Fruit fly (Drosophila melanogaster) whole organism, embryonic: ENCODE results near the gene CG14507.

Source experiments
- ATbp ChIP-seq: fragments of 200-800 bp; sonication (Bioruptor generic); optimal IDR thresholded peaks from 2 replicates; lab custom pipeline; 2017; ENCODE audit warnings: missing biosample characterization, mild to moderate bottlenecking, missing genetic modification characterization, missing genetic modification reagents
- Atf3 ChIP-seq: fragments of 200-800 bp; sonication (Bioruptor generic); optimal IDR thresholded peaks from 3 replicates; lab custom pipeline; 2016; ENCODE audit warnings: missing biosample characterization, missing genetic modification characterization
- CG1024 ChIP-seq: fragments of 200-800 bp; sonication (Bioruptor generic); IDR thresholded peaks from 2 replicates; pipeline ENCODE4 v1.3.6; 2022; ENCODE audit warnings: missing biosample characterization, missing genetic modification characterization
- CG10462 ChIP-seq: fragments of 200-800 bp; sonication (Bioruptor generic); optimal IDR thresholded peaks from 2 replicates; lab custom pipeline; 2016; ENCODE audit warnings: missing biosample characterization, missing genetic modification characterization
- CG11504 ChIP-seq: fragments of 200-800 bp; sonication (Bioruptor generic); optimal IDR thresholded peaks from 3 replicates; lab custom pipeline; 2019; ENCODE audit warnings: missing biosample characterization, mild to moderate bottlenecking, missing genetic modification characterization, moderate library complexity
- CG11696 ChIP-seq: fragments of 200-800 bp; sonication (Bioruptor generic); IDR thresholded peaks from 2 replicates; pipeline ENCODE4 v1.3.6; 2022; ENCODE audit warnings: missing biosample characterization, missing genetic modification characterization
- CG13123 ChIP-seq: fragments of 200-800 bp; sonication (Bioruptor generic); optimal IDR thresholded peaks from 2 replicates; lab custom pipeline; 2016; ENCODE audit warnings: missing biosample characterization, missing genetic modification characterization
- CG14667 ChIP-seq: fragments of 200-800 bp; sonication (Bioruptor generic); IDR thresholded peaks from 2 replicates; pipeline ENCODE4 v1.3.6; 2022; ENCODE audit warnings: missing biosample characterization, missing genetic modification characterization
- CG14710 ChIP-seq: fragments of 200-800 bp; sonication (Bioruptor generic); optimal IDR thresholded peaks from 3 replicates; lab custom pipeline; 2019; ENCODE audit warnings: missing biosample characterization, mild to moderate bottlenecking, missing genetic modification characterization, moderate library complexity
- CG14965 ChIP-seq: fragments of 200-800 bp; sonication (Bioruptor generic); optimal IDR thresholded peaks from 2 replicates; lab custom pipeline; 2016; ENCODE audit warnings: missing biosample characterization, missing genetic modification characterization, borderline replicate concordance
- CG15696 ChIP-seq: fragments of 200-800 bp; sonication (Bioruptor generic); optimal IDR thresholded peaks from 2 replicates; lab custom pipeline; 2019; ENCODE audit warnings: missing biosample characterization, mild to moderate bottlenecking, missing genetic modification characterization, moderate library complexity
- CG1603 ChIP-seq: fragments of 200-800 bp; sonication (Bioruptor generic); optimal IDR thresholded peaks from 2 replicates; lab custom pipeline; 2019; ENCODE audit warnings: missing biosample characterization, mild to moderate bottlenecking, missing genetic modification characterization, moderate library complexity
- CG1647 ChIP-seq: fragments of 200-800 bp; sonication (Bioruptor generic); optimal IDR thresholded peaks from 3 replicates; lab custom pipeline; 2016; ENCODE audit warnings: missing biosample characterization, missing genetic modification characterization
- CG17328 ChIP-seq: fragments of 200-800 bp; sonication (Bioruptor generic); IDR thresholded peaks from 2 replicates; pipeline ENCODE4 v1.3.6; 2022; ENCODE audit warnings: missing biosample characterization, missing genetic modification characterization
- CG18011 ChIP-seq: fragments of 200-800 bp; sonication (Bioruptor generic); optimal IDR thresholded peaks from 2 replicates; lab custom pipeline; 2017; ENCODE audit warnings: missing biosample characterization, missing genetic modification characterization, mild to moderate bottlenecking, moderate library complexity, missing genotype
- CG2199 ChIP-seq: fragments of 200-800 bp; sonication (Bioruptor generic); IDR thresholded peaks from 3 replicates; pipeline ENCODE4 v1.3.6; 2022; ENCODE audit warnings: missing biosample characterization, missing genetic modification characterization
- CG2875 ChIP-seq: fragments of 200-800 bp; sonication (Bioruptor generic); optimal IDR thresholded peaks from 2 replicates; lab custom pipeline; 2017; ENCODE audit warnings: missing biosample characterization, mild to moderate bottlenecking, missing genetic modification characterization, missing genetic modification reagents
- CG2889 ChIP-seq: fragments of 200-800 bp; sonication (Bioruptor generic); IDR thresholded peaks from 3 replicates; pipeline ENCODE4 v1.3.6; 2022; ENCODE audit warnings: missing biosample characterization, missing genetic modification characterization
- CG3065 ChIP-seq: fragments of 200-800 bp; sonication (Bioruptor generic); optimal IDR thresholded peaks from 2 replicates; lab custom pipeline; 2016; ENCODE audit warnings: missing biosample characterization, missing genetic modification characterization
- CG34224 ChIP-seq: fragments of 200-800 bp; sonication (Bioruptor generic); IDR thresholded peaks from 3 replicates; pipeline ENCODE4 v1.3.6; 2022; ENCODE audit warnings: missing biosample characterization, missing genetic modification characterization; ENCODE audit not compliant: partially characterized antibody
- CG3726 ChIP-seq: fragments of 200-800 bp; sonication (Bioruptor generic); IDR thresholded peaks from 3 replicates; pipeline ENCODE4, ENCODE4 v1.3.6; 2022; ENCODE audit warnings: missing biosample characterization, missing genetic modification characterization
- CG5180 ChIP-seq: fragments of 200-800 bp; sonication (Bioruptor generic); optimal IDR thresholded peaks from 3 replicates; lab custom pipeline; 2017; ENCODE audit warnings: missing biosample characterization, missing genetic modification characterization, mild to moderate bottlenecking, moderate library complexity, missing genetic modification reagents
- CG6272 ChIP-seq: fragments of 200-800 bp; sonication (Bioruptor generic); IDR thresholded peaks from 2 replicates; pipeline ENCODE4 v1.3.6; 2022; ENCODE audit warnings: missing biosample characterization, missing genetic modification characterization
- CG6689 ChIP-seq: fragments of 200-800 bp; sonication (Bioruptor generic); IDR thresholded peaks from 2 replicates; pipeline ENCODE4 v1.3.6; 2022; ENCODE audit warnings: missing biosample characterization, missing genetic modification characterization
- CG7556 ChIP-seq: fragments of 200-800 bp; sonication (Bioruptor generic); optimal IDR thresholded peaks from 2 replicates; lab custom pipeline; 2017; ENCODE audit warnings: missing biosample characterization, mild to moderate bottlenecking, missing genetic modification characterization
- CG8281 ChIP-seq: fragments of 200-800 bp; sonication (Bioruptor generic); optimal IDR thresholded peaks from 2 replicates; lab custom pipeline; 2018; ENCODE audit warnings: missing biosample characterization, mild to moderate bottlenecking, missing genetic modification characterization, moderate library complexity
- CG8478 ChIP-seq: fragments of >200 bp; optimal IDR thresholded peaks from 2 replicates; lab custom pipeline; 2018
- CG8765 ChIP-seq: fragments of 200-800 bp; sonication (Bioruptor generic); IDR thresholded peaks from 2 replicates; pipeline ENCODE4 v1.3.6; 2022; ENCODE audit warnings: missing biosample characterization, missing genetic modification characterization
- CTCF ChIP-seq: fragments of 200-800 bp; sonication (Bioruptor generic); optimal IDR thresholded peaks from 2 replicates; lab custom pipeline; 2017; ENCODE audit warnings: missing biosample characterization, mild to moderate bottlenecking, missing genetic modification characterization, moderate library complexity
- Camta ChIP-seq: fragments of 200-800 bp; sonication (Bioruptor generic); optimal IDR thresholded peaks from 2 replicates; lab custom pipeline; 2016; ENCODE audit warnings: missing biosample characterization, missing genetic modification characterization
- CrebB ChIP-seq: fragments of 200-800 bp; sonication (Bioruptor generic); optimal IDR thresholded peaks from 3 replicates; lab custom pipeline; 2018; ENCODE audit warnings: missing biosample characterization, mild to moderate bottlenecking, missing genetic modification characterization
- D19B ChIP-seq: fragments of 200-800 bp; sonication (Bioruptor generic); optimal IDR thresholded peaks from 2 replicates; lab custom pipeline; 2017; ENCODE audit warnings: missing biosample characterization, mild to moderate bottlenecking, missing genetic modification characterization
- Dbx ChIP-seq: fragments of 200-800 bp; sonication (Bioruptor generic); IDR thresholded peaks from 3 replicates; pipeline ENCODE4 v1.3.6; 2022; ENCODE audit warnings: missing biosample characterization, missing genetic modification characterization
- Fer1 ChIP-seq: fragments of 200-800 bp; sonication (Bioruptor generic); optimal IDR thresholded peaks from 2 replicates; lab custom pipeline; 2017; ENCODE audit warnings: missing biosample characterization, mild to moderate bottlenecking, missing genetic modification characterization
- Fer2 ChIP-seq: fragments of 200-800 bp; sonication (Bioruptor generic); optimal IDR thresholded peaks from 2 replicates; lab custom pipeline; 2018; ENCODE audit warnings: missing biosample characterization, mild to moderate bottlenecking, missing genetic modification characterization, moderate library complexity
- Lpt ChIP-seq: fragments of >200 bp; optimal IDR thresholded peaks from 2 replicates; lab custom pipeline; 2018; ENCODE audit warnings: missing biosample characterization, missing genetic modification characterization
- Meics ChIP-seq: fragments of 200-800 bp; sonication (Bioruptor generic); optimal IDR thresholded peaks from 2 replicates; lab custom pipeline; 2017; ENCODE audit warnings: missing biosample characterization, mild to moderate bottlenecking, missing genetic modification characterization
- NC2α ChIP-seq: fragments of 200-800 bp; sonication (Bioruptor generic); optimal IDR thresholded peaks from 2 replicates; lab custom pipeline; 2016; ENCODE audit warnings: missing biosample characterization, missing genetic modification characterization
- ab ChIP-seq: fragments of 200-800 bp; sonication (Bioruptor generic); optimal IDR thresholded peaks from 2 replicates; lab custom pipeline; 2016; ENCODE audit warnings: missing biosample characterization, missing genetic modification characterization
- amos ChIP-seq: fragments of 200-800 bp; sonication (Bioruptor generic); IDR thresholded peaks from 2 replicates; pipeline ENCODE4 v1.3.6; 2022; ENCODE audit warnings: missing biosample characterization, missing genetic modification characterization; ENCODE audit not compliant: partially characterized antibody
- bab2 ChIP-seq: fragments of 200-800 bp; sonication (Bioruptor generic); optimal IDR thresholded peaks from 2 replicates; lab custom pipeline; 2016; ENCODE audit warnings: missing biosample characterization, missing genetic modification characterization
- bbx ChIP-seq: fragments of 200-800 bp; sonication (Bioruptor generic); IDR thresholded peaks from 2 replicates; pipeline ENCODE4 v1.3.6; 2022; ENCODE audit warnings: missing biosample characterization, missing genetic modification characterization; ENCODE audit not compliant: partially characterized antibody
- bowl ChIP-seq: fragments of 200-800 bp; sonication (Bioruptor generic); IDR thresholded peaks from 2 replicates; pipeline ENCODE4 v1.3.6; 2022; ENCODE audit warnings: missing biosample characterization, missing genetic modification characterization
- cg ChIP-seq: fragments of 200-800 bp; sonication (Bioruptor generic); optimal IDR thresholded peaks from 3 replicates; lab custom pipeline; 2019; ENCODE audit warnings: missing biosample characterization, mild to moderate bottlenecking, missing genetic modification characterization, moderate library complexity
- croc ChIP-seq: fragments of 200-800 bp; sonication (Bioruptor generic); conservative IDR thresholded peaks from 3 replicates; pipeline ENCODE4 v1.3.6; 2022; ENCODE audit warnings: missing biosample characterization, missing genetic modification characterization
- dati ChIP-seq: fragments of 200-800 bp; sonication (Bioruptor generic); IDR thresholded peaks from 2 replicates; pipeline ENCODE4 v1.3.6; 2022; ENCODE audit warnings: missing biosample characterization, missing genetic modification characterization
- ems ChIP-seq: fragments of 200-800 bp; sonication (Bioruptor generic); optimal IDR thresholded peaks from 3 replicates; lab custom pipeline; 2016; ENCODE audit warnings: missing biosample characterization, missing genetic modification characterization
- gt ChIP-seq: fragments of 200-800 bp; sonication (Bioruptor generic); IDR thresholded peaks from 2 replicates; pipeline ENCODE4 v1.3.6; 2022; ENCODE audit warnings: missing biosample characterization, missing genetic modification characterization
- hth ChIP-seq: fragments of >200 bp; optimal IDR thresholded peaks from 2 replicates; lab custom pipeline; 2017; ENCODE audit warnings: inconsistent platforms
- lola ChIP-seq, 3 experiments: fragments of >200 bp in 2 of 3; fragments of 200-800 bp in 1 of 3; sonication (Bioruptor generic) in 1 of 3; optimal IDR thresholded peaks; 2 replicates each; lab custom pipeline; 2017 to 2019; ENCODE audit warnings: missing biosample characterization in 3 of 3, missing genetic modification characterization in 3 of 3, mild to moderate bottlenecking in 1 of 3, moderate library complexity in 1 of 3
- oc ChIP-seq: fragments of 200-800 bp; sonication (Bioruptor generic); optimal IDR thresholded peaks from 2 replicates; lab custom pipeline; 2018; ENCODE audit warnings: missing biosample characterization, mild to moderate bottlenecking, missing genetic modification characterization, moderate library complexity
- sens-2 ChIP-seq: fragments of 200-800 bp; sonication (Bioruptor generic); IDR thresholded peaks from 2 replicates; pipeline ENCODE4 v1.3.6; 2022; ENCODE audit warnings: missing biosample characterization, missing genetic modification characterization
- yki ChIP-seq: fragments of >200 bp; optimal IDR thresholded peaks from 3 replicates; lab custom pipeline; 2018

CG14507 gene

DNA sequence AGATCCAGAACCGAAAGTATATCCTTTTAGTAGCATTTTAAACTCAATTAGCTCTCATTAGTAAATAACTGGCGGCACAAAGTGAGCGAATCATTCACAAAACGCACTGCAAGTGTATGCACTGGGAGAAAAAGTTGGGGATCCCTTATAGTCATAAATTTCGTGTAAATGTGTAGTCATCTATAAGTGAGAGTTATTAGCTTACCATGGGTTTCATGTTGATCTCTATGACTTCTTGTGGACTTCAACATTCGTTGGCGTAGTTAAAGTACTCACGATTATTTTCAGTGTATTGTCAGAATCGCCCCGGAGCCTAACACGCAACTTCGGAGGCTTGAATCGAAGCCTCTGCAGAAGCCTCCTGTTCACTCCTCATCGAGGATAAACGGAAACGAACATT, 49.5 kb upstream of the CG14507 start (continued):
- no peak for TF ChIP-seq ems (GFP tag; lab: Kevin White, UChicago)
- TF ChIP-seq sens-2 (GFP tag; lab: Robert Waterston, UW): no peak
- no peak for TF ChIP-seq CTCF (GFP tag; lab: Kevin White, UChicago)
- no peak for TF ChIP-seq CG34224
- no peak for TF ChIP-seq CG14965 (GFP tag; lab: Kevin White, UChicago)
- TF ChIP-seq Meics (GFP tag; lab: Kevin White, UChicago): no peak
- TF ChIP-seq CG8765 (GFP tag; lab: Robert Waterston, UW): peak; percentile 11; the same call in 1 of the 2 replicates
- no peak for TF ChIP-seq oc (tag; lab: Kevin White, UChicago)
- TF ChIP-seq hth (lab: Kevin White, UChicago): no peak
- no peak for TF ChIP-seq Fer2 (tag; lab: Kevin White, UChicago)
- TF ChIP-seq CG10462: no peak
- no peak for TF ChIP-seq CG1647 (GFP tag; lab: Kevin White, UChicago)
- no peak for TF ChIP-seq amos (GFP tag; lab: Robert Waterston, UW)
- peak; percentile 28 for TF ChIP-seq CG14710 (tag; lab: Kevin White, UChicago)
- TF ChIP-seq CG2199 (GFP tag; lab: Robert Waterston, UW): no peak
- TF ChIP-seq CG2889 (GFP tag; lab: Robert Waterston, UW): no peak
- peak; percentile 22 for TF ChIP-seq CG11504
- no peak for TF ChIP-seq gt (GFP tag; lab: Robert Waterston, UW)
- peak; percentile 38; the same call in 1 of the 2 replicates for TF ChIP-seq CG17328 (GFP tag; lab: Robert Waterston, UW)
- no peak for TF ChIP-seq CG3065 (GFP tag; lab: Kevin White, UChicago)
- TF ChIP-seq Fer1 (GFP tag; lab: Kevin White, UChicago): no peak
- no peak for TF ChIP-seq D19B (GFP tag; lab: Kevin White, UChicago)
- TF ChIP-seq Camta: no peak
- no peak for TF ChIP-seq croc (GFP tag; lab: Robert Waterston, UW)
- no peak for TF ChIP-seq CG8478 (lab: Kevin White, UChicago)
- TF ChIP-seq Dbx: no peak
- no peak for TF ChIP-seq CG8281 (tag; lab: Kevin White, UChicago)
- TF ChIP-seq bowl (GFP tag; lab: Robert Waterston, UW): no peak
- no peak for TF ChIP-seq yki
- peak; percentile 41 for TF ChIP-seq Atf3 (GFP tag; lab: Kevin White, UChicago)
- TF ChIP-seq lola (GFP tag; optimal IDR thresholded peaks at IDR 0.05; lab: Kevin White, UChicago): peak in 1 of 3 experiments; percentile 58
- no peak for TF ChIP-seq Lpt (GFP tag; lab: Kevin White, UChicago)
- no peak for TF ChIP-seq CG11696 (GFP tag; lab: Robert Waterston, UW)
- TF ChIP-seq CG2875: peak; percentile 6
- no peak for TF ChIP-seq ab
- TF ChIP-seq CG6689: peak; percentile 47; the same call in 1 of the 2 replicates
- TF ChIP-seq CG1024 (GFP tag; lab: Robert Waterston, UW): no peak
- no peak for TF ChIP-seq ATbp (GFP tag; lab: Kevin White, UChicago)
- TF ChIP-seq CG6272: no peak
- no peak for TF ChIP-seq CG7556
- no peak for TF ChIP-seq cg (GFP tag; lab: Kevin White, UChicago)
- TF ChIP-seq CG3726: no peak
- TF ChIP-seq bab2 (GFP tag; lab: Kevin White, UChicago): peak; percentile 8
- no peak for TF ChIP-seq CrebB (tag; lab: Kevin White, UChicago)
- TF ChIP-seq CG1603: peak; percentile 72
- peak; percentile 21 for TF ChIP-seq CG15696 (tag; lab: Kevin White, UChicago)
- TF ChIP-seq CG14667 (GFP tag; lab: Robert Waterston, UW): no peak
- TF ChIP-seq NC2α (GFP tag; lab: Kevin White, UChicago): no peak
- no peak for TF ChIP-seq bbx
- no peak for TF ChIP-seq CG13123 (GFP tag; lab: Kevin White, UChicago)
- peak; percentile 13; the same call in 1 of the 2 replicates for TF ChIP-seq dati (GFP tag; lab: Robert Waterston, UW)
- no peak for TF ChIP-seq CG5180
- no peak for TF ChIP-seq CG18011
